Fruit fly (Drosophila melanogaster): ENCODE measurements around the gene Gr66a.
A peak's percentile ranks its signal among the peaks of the same experiment; 100 is the strongest.

The Gr66a gene

DNA sequence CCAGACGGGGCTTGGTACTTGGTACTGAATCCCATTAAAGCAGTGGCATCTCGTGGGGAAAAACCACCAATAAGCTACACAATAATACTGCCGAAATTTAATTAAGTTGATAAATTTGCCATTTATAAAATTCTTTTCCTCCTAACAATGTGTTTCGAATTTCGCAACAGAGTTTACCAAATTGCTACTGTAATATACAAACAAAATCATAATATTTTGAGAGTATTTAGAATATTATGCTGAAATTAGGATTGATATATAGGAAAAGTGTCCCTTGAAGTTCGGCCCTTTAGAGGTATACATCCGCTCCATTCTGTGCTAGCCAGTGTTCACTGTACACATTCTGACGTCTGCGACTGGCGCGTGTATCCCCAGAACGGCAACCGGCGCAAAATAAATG, 22.1 kb downstream of the Gr66a start:
- TF ChIP-seq CG10669 (GFP tag; optimal IDR thresholded peaks at IDR 0.05) (peak; percentile 41), Hr39 (GFP tag; optimal IDR thresholded peaks at IDR 0.05) (peak; percentile 43), CG11902 (GFP tag; optimal IDR thresholded peaks at IDR 0.05) (peak; percentile 11), CG9139 (GFP tag; optimal IDR thresholded peaks at IDR 0.05) (no peak), Lpt (GFP tag; optimal IDR thresholded peaks at IDR 0.05) (no peak), CG1621 (tag; optimal IDR thresholded peaks at IDR 0.05) (peak; percentile 1), net (GFP tag; optimal IDR thresholded peaks at IDR 0.05) (peak; percentile 10), CG34406 (GFP tag; optimal IDR thresholded peaks at IDR 0.05) (peak; percentile 10), Sox14 (GFP tag; optimal IDR thresholded peaks at IDR 0.05) (peak; percentile 36), Eip75B (GFP tag; optimal IDR thresholded peaks at IDR 0.05) (peak; percentile 19), CG15336 (GFP tag; IDR thresholded peaks at IDR 0.05) (peak; percentile 37; the same call in 1 of the 2 replicates), CG3032 (tag; optimal IDR thresholded peaks at IDR 0.05) (peak; percentile 31), topi (GFP tag; optimal IDR thresholded peaks at IDR 0.05) (peak; percentile 48), spab (GFP tag; optimal IDR thresholded peaks at IDR 0.05) (peak; percentile 39), CG11294 (GFP tag; IDR thresholded peaks at IDR 0.05) (no peak; the same call in 1 of the 2 replicates), acj6 (GFP tag; optimal IDR thresholded peaks at IDR 0.05) (peak; percentile 34), ss (GFP tag; optimal IDR thresholded peaks at IDR 0.05) (peak in 1 of 2 experiments; percentile 22), Met (GFP tag; optimal IDR thresholded peaks at IDR 0.05) (peak; percentile 42), dac (GFP tag; optimal IDR thresholded peaks at IDR 0.05) (no peak), CG8632 (GFP tag; optimal IDR thresholded peaks at IDR 0.05) (no peak), Hr4 (GFP tag; optimal IDR thresholded peaks at IDR 0.05) (peak; percentile 23), CG6854 (GFP tag; optimal IDR thresholded peaks at IDR 0.05) (no peak), CG7368 (GFP tag; optimal IDR thresholded peaks at IDR 0.05) (no peak), vri (GFP tag; optimal IDR thresholded peaks at IDR 0.05) (no peak), CG6163 (GFP tag; IDR thresholded peaks at IDR 0.05) (no peak), CG16779 (tag; optimal IDR thresholded peaks at IDR 0.05) (no peak), CG6276 (GFP tag; optimal IDR thresholded peaks at IDR 0.05) (no peak), CG10631 (GFP tag; optimal IDR thresholded peaks at IDR 0.05) (peak; percentile 32), fd59A (GFP tag; optimal IDR thresholded peaks at IDR 0.05) (peak; percentile 45), fd85E (GFP tag; optimal IDR thresholded peaks at IDR 0.05) (no peak), achi (GFP tag; optimal IDR thresholded peaks at IDR 0.05) (peak; percentile 27), dsx (GFP tag; optimal IDR thresholded peaks at IDR 0.05; ENCODE audit: poor library complexity, severe bottlenecking) (no peak), Sox15 (GFP tag; optimal IDR thresholded peaks at IDR 0.05) (peak; percentile 24), CG8319 (GFP tag; optimal IDR thresholded peaks at IDR 0.05) (no peak), CG8119 (GFP tag; IDR thresholded peaks at IDR 0.05) (no peak; the same call in 2 of the 3 replicates), svp (GFP tag) (peak; percentile 64), Sox102F (GFP tag; optimal IDR thresholded peaks at IDR 0.05) (peak; percentile 14), esn (GFP tag; optimal IDR thresholded peaks at IDR 0.05) (peak; percentile 43), Gug (GFP tag; IDR thresholded peaks at IDR 0.05) (no peak), Ets96B (tag; optimal IDR thresholded peaks at IDR 0.05) (peak; percentile 45), Hr38 (GFP tag; optimal IDR thresholded peaks at IDR 0.05) (no peak), CG6792 (GFP tag; optimal IDR thresholded peaks at IDR 0.05) (peak; percentile 15), OdsH (GFP tag; optimal IDR thresholded peaks at IDR 0.05) (peak; percentile 40), CG31627 (GFP tag; optimal IDR thresholded peaks at IDR 0.05) (peak; percentile 45), Ets21C (GFP tag; optimal IDR thresholded peaks at IDR 0.05) (peak; percentile 9), lz (GFP tag; optimal IDR thresholded peaks at IDR 0.05) (peak; percentile 33), CG3919 (GFP tag; optimal IDR thresholded peaks at IDR 0.05) (peak; percentile 40), pdm3 (GFP tag; optimal IDR thresholded peaks at IDR 0.05) (peak; percentile 42), CG6808 (GFP tag; optimal IDR thresholded peaks at IDR 0.05) (peak; percentile 29), Eip93F (GFP tag; optimal IDR thresholded peaks at IDR 0.05) (no peak), CG32006 (GFP tag; optimal IDR thresholded peaks at IDR 0.05) (peak; percentile 43), Blimp-1 (GFP tag; optimal IDR thresholded peaks at IDR 0.05) (no peak)

Data from whole organism, prepupa.